Fruit fly (Drosophila melanogaster) whole organism, prepupa: ENCODE results near the gene dock.

ENCODE experiments used
- Blimp-1 ChIP-seq: fragments of 200-800 bp; sonication (Bioruptor generic); optimal IDR thresholded peaks from 3 replicates; lab custom pipeline; 2017; ENCODE audit warnings: missing biosample characterization, missing genetic modification characterization, mild to moderate bottlenecking, moderate library complexity, missing genetic modification reagents
- CG1621 ChIP-seq: fragments of 200-800 bp; sonication (Bioruptor generic); optimal IDR thresholded peaks from 3 replicates; lab custom pipeline; 2018; ENCODE audit warnings: missing biosample characterization, mild to moderate bottlenecking, missing genetic modification characterization
- CG34406 ChIP-seq: fragments of 200-800 bp; sonication (Bioruptor generic); optimal IDR thresholded peaks from 3 replicates; lab custom pipeline; 2016; ENCODE audit warnings: missing biosample characterization, missing genetic modification characterization
- CG6854 ChIP-seq: fragments of 200-800 bp; sonication (Bioruptor generic); optimal IDR thresholded peaks from 2 replicates; lab custom pipeline; 2017; ENCODE audit warnings: missing biosample characterization, mild to moderate bottlenecking, missing genetic modification characterization
- CG8319 ChIP-seq: fragments of 200-800 bp; sonication (Bioruptor generic); optimal IDR thresholded peaks from 3 replicates; lab custom pipeline; 2016; ENCODE audit warnings: missing biosample characterization, missing genetic modification characterization
- Ets21C ChIP-seq: fragments of 200-800 bp; sonication (Bioruptor generic); optimal IDR thresholded peaks from 3 replicates; lab custom pipeline; 2016; ENCODE audit warnings: missing biosample characterization, missing genetic modification characterization
- Hr39 ChIP-seq: fragments of 200-800 bp; sonication (Bioruptor generic); optimal IDR thresholded peaks from 2 replicates; lab custom pipeline; 2016; ENCODE audit warnings: missing biosample characterization, missing genetic modification characterization
- acj6 ChIP-seq: fragments of 200-800 bp; sonication (Bioruptor generic); optimal IDR thresholded peaks from 3 replicates; lab custom pipeline; 2016; ENCODE audit warnings: missing biosample characterization, missing genetic modification characterization
- fd59A ChIP-seq: fragments of 200-800 bp; sonication (Bioruptor generic); optimal IDR thresholded peaks from 2 replicates; lab custom pipeline; 2017; ENCODE audit warnings: missing biosample characterization, mild to moderate bottlenecking, missing genetic modification characterization, missing genetic modification reagents
- svp ChIP-seq: fragments of 200-800 bp; sonication (Bioruptor generic); peaks from one replicate; lab custom pipeline; 2016; ENCODE audit warnings: missing biosample characterization, missing genetic modification characterization
- topi ChIP-seq: fragments of 200-800 bp; sonication (Bioruptor generic); optimal IDR thresholded peaks from 3 replicates; lab custom pipeline; 2016; ENCODE audit warnings: missing biosample characterization, missing genetic modification characterization

dm6 chr2L:819315-820032 lies 6.3 kb upstream of the dock start, which contains the start of the genes PGAP2 and Clp:
- peak; percentile 38 for TF ChIP-seq CG34406 (GFP tag; lab: Kevin White, UChicago)
- no peak for TF ChIP-seq CG1621
- no peak for TF ChIP-seq CG8319
- peak; percentile 71 for TF ChIP-seq acj6 (GFP tag; lab: Kevin White, UChicago)
- peak; percentile 51 for TF ChIP-seq fd59A
- TF ChIP-seq svp: peak; percentile 86
- peak; percentile 1 for TF ChIP-seq CG6854 (GFP tag; lab: Kevin White, UChicago)
- peak; percentile 3 for TF ChIP-seq Blimp-1
- TF ChIP-seq topi (GFP tag; lab: Kevin White, UChicago): no peak
- peak; percentile 64 for TF ChIP-seq Hr39 (GFP tag; lab: Kevin White, UChicago)
- peak; percentile 70 for TF ChIP-seq Ets21C (GFP tag; lab: Kevin White, UChicago)
